Fruit fly (Drosophila melanogaster) whole organism, embryonic: ENCODE results near the gene CG6724.

Source experiments
- CG3281 ChIP-seq: fragments of 200-800 bp; sonication (Bioruptor generic); optimal IDR thresholded peaks from 3 replicates; lab custom pipeline; 2017; ENCODE audit warnings: missing biosample characterization, mild to moderate bottlenecking, missing genetic modification characterization
- Doc2 ChIP-seq: fragments of 200-800 bp; sonication (Bioruptor generic); IDR thresholded peaks from 2 replicates; pipeline ENCODE4 v1.3.6; 2022; ENCODE audit warnings: missing biosample characterization, missing genetic modification characterization
- Fer3 ChIP-seq: fragments of 200-800 bp; sonication (Bioruptor generic); optimal IDR thresholded peaks from 2 replicates; lab custom pipeline; 2018; ENCODE audit warnings: missing biosample characterization, mild to moderate bottlenecking, missing genetic modification characterization, moderate library complexity
- HLHmδ ChIP-seq: fragments of 200-800 bp; sonication (Bioruptor generic); optimal IDR thresholded peaks from 2 replicates; lab custom pipeline; 2018; ENCODE audit warnings: missing biosample characterization, mild to moderate bottlenecking, missing genetic modification characterization, moderate library complexity
- Kr ChIP-seq: fragments of 200-800 bp; sonication (Bioruptor generic); optimal IDR thresholded peaks from 2 replicates; lab custom pipeline; 2017; ENCODE audit warnings: missing biosample characterization, mild to moderate bottlenecking, missing genetic modification characterization
- MBD-R2 ChIP-seq: fragments of 200-800 bp; sonication (Bioruptor generic); IDR thresholded peaks from 2 replicates; pipeline ENCODE4 v1.3.6; 2022; ENCODE audit warnings: missing biosample characterization, missing genetic modification characterization
- NC2α ChIP-seq: fragments of 200-800 bp; sonication (Bioruptor generic); optimal IDR thresholded peaks from 2 replicates; lab custom pipeline; 2016; ENCODE audit warnings: missing biosample characterization, missing genetic modification characterization
- dm ChIP-seq: fragments of 200-800 bp; sonication (Bioruptor generic); optimal IDR thresholded peaks from 3 replicates; lab custom pipeline; 2016; ENCODE audit warnings: missing biosample characterization, missing genetic modification characterization

- TF ChIP-seq CG3281 = no peak
- no peak for TF ChIP-seq MBD-R2 (GFP tag; lab: Robert Waterston, UW)
- TF ChIP-seq Kr (GFP tag; lab: Kevin White, UChicago) = no peak
- no peak for TF ChIP-seq dm (GFP tag; lab: Kevin White, UChicago)
- TF ChIP-seq Fer3 (tag; lab: Kevin White, UChicago) = no peak
- TF ChIP-seq Doc2 (GFP tag; lab: Robert Waterston, UW) = no peak
- TF ChIP-seq HLHmδ (GFP tag; lab: Kevin White, UChicago) = no peak
- no peak for TF ChIP-seq NC2α
Observed at dm6 chr2L:10792072-10792471, 22.3 kb upstream of the CG6724 start.
